Worm (Caenorhabditis elegans) whole organism, mixed stage, embryonic: ENCODE data around the gene lgc-52.

Source experiments
- M03D4.4 ChIP-seq: sonication (generic microtip); optimal IDR thresholded peaks from 2 replicates; lab custom pipeline; 2017; ENCODE audit warnings: mild to moderate bottlenecking, missing genetic modification characterization, missing compliant biosample characterization
- bed-3 ChIP-seq: fragments of 200-800 bp; sonication (Bioruptor generic); optimal IDR thresholded peaks from 3 replicates; lab custom pipeline; 2018; ENCODE audit warnings: mild to moderate bottlenecking, missing genetic modification characterization, moderate library complexity, missing compliant biosample characterization
- blmp-1 ChIP-seq: fragments of 150-350 bp; optimal IDR thresholded peaks from 2 replicates; lab custom pipeline; 2014; ENCODE audit warnings: missing biosample characterization, missing genetic modification characterization
- ceh-39 ChIP-seq: fragments of 150-350 bp; optimal IDR thresholded peaks from 2 replicates; lab custom pipeline; 2014; ENCODE audit warnings: missing biosample characterization, missing genetic modification characterization
- ceh-43 ChIP-seq: fragments of 200-800 bp; sonication (Bioruptor generic); optimal IDR thresholded peaks from 2 replicates; lab custom pipeline; 2018; ENCODE audit warnings: mild to moderate bottlenecking, missing genetic modification characterization, moderate library complexity, missing compliant biosample characterization
- ceh-83 ChIP-seq: fragments of 200-800 bp; sonication (Bioruptor generic); optimal IDR thresholded peaks from 2 replicates; lab custom pipeline; 2018; ENCODE audit warnings: mild to moderate bottlenecking, missing genetic modification characterization, missing compliant biosample characterization
- ces-1 ChIP-seq: fragments of 150-350 bp; optimal IDR thresholded peaks from 2 replicates; lab custom pipeline; 2014; ENCODE audit warnings: missing biosample characterization, missing genetic modification reagents, missing genetic modification characterization
- cnd-1 ChIP-seq: fragments of 200-800 bp; sonication (Bioruptor generic); optimal IDR thresholded peaks from 2 replicates; lab custom pipeline; 2018; ENCODE audit warnings: mild to moderate bottlenecking, missing genetic modification characterization, missing compliant biosample characterization
- drap-1 ChIP-seq: fragments of 200-800 bp; sonication (Bioruptor generic); optimal IDR thresholded peaks from 3 replicates; lab custom pipeline; 2018; ENCODE audit warnings: mild to moderate bottlenecking, missing genetic modification characterization, missing compliant biosample characterization
- elt-3 ChIP-seq: fragments of 150-350 bp; optimal IDR thresholded peaks from 2 replicates; lab custom pipeline; 2014; ENCODE audit warnings: missing biosample characterization, missing genetic modification characterization
- flh-1 ChIP-seq: fragments of 200-800 bp; sonication (Bioruptor generic); optimal IDR thresholded peaks from 2 replicates; lab custom pipeline; 2018; ENCODE audit warnings: mild to moderate bottlenecking, missing genetic modification characterization, moderate library complexity, missing compliant biosample characterization
- ham-2 ChIP-seq: fragments of 200-800 bp; sonication (Bioruptor generic); optimal IDR thresholded peaks from 2 replicates; lab custom pipeline; 2018; ENCODE audit warnings: mild to moderate bottlenecking, missing genetic modification characterization, missing compliant biosample characterization
- hlh-1 ChIP-seq: fragments of 150-350 bp; optimal IDR thresholded peaks from 2 replicates; lab custom pipeline; 2014; ENCODE audit warnings: missing biosample characterization, missing genetic modification reagents, missing genetic modification characterization
- lin-13 ChIP-seq: fragments of 150-350 bp; optimal IDR thresholded peaks from 2 replicates; lab custom pipeline; 2014; ENCODE audit warnings: missing biosample characterization, missing genetic modification characterization
- lin-32 ChIP-seq: fragments of 200-800 bp; sonication (Bioruptor generic); optimal IDR thresholded peaks from 2 replicates; lab custom pipeline; 2018; ENCODE audit warnings: mild to moderate bottlenecking, missing genetic modification characterization, missing compliant biosample characterization
- mab-5 ChIP-seq: fragments of 150-350 bp; optimal IDR thresholded peaks from 2 replicates; lab custom pipeline; 2014; ENCODE audit warnings: missing biosample characterization, missing genetic modification characterization
- mep-1 ChIP-seq: fragments of 150-350 bp; optimal IDR thresholded peaks from 2 replicates; lab custom pipeline; 2017; ENCODE audit warnings: missing biosample characterization, missing genetic modification reagents, missing genetic modification characterization, inconsistent platforms
- mls-2 ChIP-seq: sonication (generic microtip); optimal IDR thresholded peaks from 2 replicates; lab custom pipeline; 2016; ENCODE audit warnings: mild to moderate bottlenecking, missing genetic modification characterization, moderate library complexity, missing compliant biosample characterization
- nhr-12 ChIP-seq: fragments of 150-350 bp; optimal IDR thresholded peaks from 2 replicates; lab custom pipeline; 2014; ENCODE audit warnings: missing biosample characterization, missing genetic modification characterization
- nhr-2 ChIP-seq: fragments of 150-350 bp; optimal IDR thresholded peaks from 2 replicates; lab custom pipeline; 2014; ENCODE audit warnings: missing biosample characterization, missing genetic modification characterization
- nhr-237 ChIP-seq: fragments of 150-350 bp; optimal IDR thresholded peaks from 2 replicates; lab custom pipeline; 2014; ENCODE audit warnings: missing biosample characterization, missing genetic modification characterization
- nhr-28 ChIP-seq: fragments of 150-350 bp; optimal IDR thresholded peaks from 2 replicates; lab custom pipeline; 2014; ENCODE audit warnings: missing biosample characterization, missing genetic modification characterization
- sem-2 ChIP-seq: fragments of 200-800 bp; sonication (Bioruptor generic); optimal IDR thresholded peaks from 2 replicates; lab custom pipeline; 2018; ENCODE audit warnings: mild to moderate bottlenecking, missing genetic modification characterization, missing compliant biosample characterization
- snpc-4 ChIP-seq: fragments of 150-350 bp; optimal IDR thresholded peaks from 2 replicates; lab custom pipeline; 2014; ENCODE audit warnings: missing biosample characterization, missing genetic modification characterization
- sptf-1 ChIP-seq: sonication (generic microtip); optimal IDR thresholded peaks from 2 replicates; lab custom pipeline; 2017; ENCODE audit warnings: mild to moderate bottlenecking, missing genetic modification characterization, moderate library complexity, missing compliant biosample characterization
- tbx-8 ChIP-seq: fragments of 200-800 bp; sonication (Bioruptor generic); optimal IDR thresholded peaks from 2 replicates; lab custom pipeline; 2018; ENCODE audit warnings: mild to moderate bottlenecking, missing genetic modification characterization, moderate library complexity, missing compliant biosample characterization
- unc-120 ChIP-seq: sonication (generic microtip); optimal IDR thresholded peaks from 2 replicates; lab custom pipeline; 2017; ENCODE audit warnings: missing genetic modification characterization, missing compliant biosample characterization; ENCODE audit not compliant: poor library complexity, severe bottlenecking
- unc-39 ChIP-seq: fragments of 150-350 bp; optimal IDR thresholded peaks from 2 replicates; lab custom pipeline; 2014; ENCODE audit warnings: missing biosample characterization, missing genetic modification characterization
- unc-62 ChIP-seq: fragments of 150-350 bp; optimal IDR thresholded peaks from 2 replicates; lab custom pipeline; 2014; ENCODE audit warnings: missing biosample characterization, missing genetic modification reagents, missing genetic modification characterization
- zip-8 ChIP-seq: fragments of 150-350 bp; optimal IDR thresholded peaks from 2 replicates; lab custom pipeline; 2014; ENCODE audit warnings: missing biosample characterization, missing genetic modification characterization
- ztf-11 ChIP-seq: fragments of 150-350 bp; optimal IDR thresholded peaks from 2 replicates; lab custom pipeline; 2014; ENCODE audit warnings: missing biosample characterization, missing genetic modification characterization

Gene lgc-52

ce11 chrIV:15251075-15251474, 15.2 kb downstream of the lgc-52 start:
- no peak for TF ChIP-seq nhr-28 (tag; lab: Kevin White, UChicago)
- no peak for TF ChIP-seq hlh-1
- no peak for TF ChIP-seq zip-8 (tag; lab: Kevin White, UChicago)
- TF ChIP-seq elt-3 (tag; lab: Kevin White, UChicago) = no peak
- no peak for TF ChIP-seq nhr-2
- TF ChIP-seq lin-13 (tag; lab: Kevin White, UChicago) = no peak
- TF ChIP-seq mls-2 = no peak
- no peak for TF ChIP-seq sem-2
- TF ChIP-seq nhr-12 (tag; lab: Kevin White, UChicago) = no peak
- no peak for TF ChIP-seq ceh-83 (GFP tag; lab: Kevin White, UChicago)
- no peak for TF ChIP-seq bed-3
- TF ChIP-seq blmp-1 = no peak
- TF ChIP-seq ztf-11 = no peak
- TF ChIP-seq lin-32 (GFP tag; lab: Kevin White, UChicago) = no peak
- no peak for TF ChIP-seq ceh-43 (GFP tag; lab: Kevin White, UChicago)

ce11 chrIV:15252157-15252556, 16.2 kb downstream of the lgc-52 start, which contains the start of gene srj-42:
srj-42 (minus strand) TSS chrIV:15252257.
- TF ChIP-seq ztf-11 = no peak
- TF ChIP-seq, all 35 proteins: peak for 0

ce11 chrIV:15259548-15259947, 23.6 kb downstream of the lgc-52 start, which contains the start of gene Y73F8A.5:
Y73F8A.5 (plus strand) TSS chrIV:15259868.
- TF ChIP-seq snpc-4 (no peak), mab-5 (tag; lab: Kevin White, UChicago) (no peak), lin-32 (GFP tag; lab: Kevin White, UChicago) (no peak), M03D4.4 (no peak), mep-1 (tag; lab: Kevin White, UChicago) (peak; percentile 37), unc-62 (GFP tag; lab: Kevin White, UChicago) (no peak), sem-2 (no peak), drap-1 (GFP tag; lab: Kevin White, UChicago) (no peak), ceh-43 (GFP tag; lab: Kevin White, UChicago) (no peak), ceh-39 (tag; lab: Kevin White, UChicago) (no peak), unc-120 (tag; lab: Kevin White, UChicago) (no peak), ces-1 (peak; percentile 88), tbx-8 (GFP tag; lab: Kevin White, UChicago) (no peak)
- TF ChIP-seq, all 35 proteins: peak for 2

ce11 chrIV:15274063-15274462, 38.1 kb downstream of the lgc-52 start:
- no peak for TF ChIP-seq ceh-83 (GFP tag; lab: Kevin White, UChicago)
- TF ChIP-seq lin-32 (GFP tag; lab: Kevin White, UChicago) = no peak
- TF ChIP-seq hlh-1 = peak; percentile 44
- TF ChIP-seq unc-62 (GFP tag; lab: Kevin White, UChicago) = peak; percentile 55

ce11 chrIV:15275363-15275854, 39.5 kb downstream of the lgc-52 start, which contains the start of gene ccg-1:
ccg-1 (minus strand) TSS chrIV:15275804.
- no peak for TF ChIP-seq ham-2 (GFP tag; lab: Kevin White, UChicago)
- no peak for TF ChIP-seq ceh-83 (GFP tag; lab: Kevin White, UChicago)
- TF ChIP-seq ceh-43 (GFP tag; lab: Kevin White, UChicago) = no peak
- no peak for TF ChIP-seq sptf-1 (tag; lab: Kevin White, UChicago)
- no peak for TF ChIP-seq lin-32 (GFP tag; lab: Kevin White, UChicago)
- no peak for TF ChIP-seq unc-62 (GFP tag; lab: Kevin White, UChicago)
- no peak for TF ChIP-seq mep-1 (tag; lab: Kevin White, UChicago)
- TF ChIP-seq cnd-1 (tag; lab: Kevin White, UChicago) = no peak
- TF ChIP-seq, all 35 proteins: peak for 0

ce11 chrIV:15280219-15280618, 44.3 kb downstream of the lgc-52 start:
- TF ChIP-seq mls-2 (no peak), ceh-39 (tag; lab: Kevin White, UChicago) (no peak), mep-1 (tag; lab: Kevin White, UChicago) (no peak), ztf-11 (no peak), nhr-28 (tag; lab: Kevin White, UChicago) (no peak), nhr-237 (no peak), tbx-8 (GFP tag; lab: Kevin White, UChicago) (no peak), lin-32 (GFP tag; lab: Kevin White, UChicago) (no peak), mab-5 (tag; lab: Kevin White, UChicago) (no peak), cnd-1 (tag; lab: Kevin White, UChicago) (no peak), ceh-43 (GFP tag; lab: Kevin White, UChicago) (no peak), unc-120 (tag; lab: Kevin White, UChicago) (no peak), flh-1 (no peak), snpc-4 (no peak), unc-39 (no peak), nhr-2 (no peak)
